Worm (Caenorhabditis elegans): Measurements from ENCODE around the gene ZK666.8.

ZK666.8 gene

ce11 chrII:10486738-10487137, 6.2 kb downstream of the ZK666.8 start, which contains the start of gene ZK666.15:
Gene ZK666.15 (plus strand): TSS chrII:10487038.
- TF ChIP-seq ztf-23 (GFP tag; IDR thresholded peaks at IDR 0.05) (no peak), cog-1 (tag; optimal IDR thresholded peaks at IDR 0.05) (no peak), ztf-29 (GFP tag; IDR thresholded peaks at IDR 0.05) (no peak), klf-2 (GFP tag; conservative IDR thresholded peaks at IDR 0.05) (no peak), tab-1 (GFP tag; IDR thresholded peaks at IDR 0.05) (no peak), med-1 (GFP tag; optimal IDR thresholded peaks at IDR 0.05; ENCODE audit: insufficient read depth) (no peak), ref-1 (GFP tag; conservative IDR thresholded peaks at IDR 0.05) (no peak), flt-1 (GFP tag; IDR thresholded peaks at IDR 0.05) (no peak), T22C8.4 (GFP tag; IDR thresholded peaks at IDR 0.05) (no peak)

ce11 chrII:10485640-10486039, 7.3 kb downstream of the ZK666.8 start:
- TF ChIP-seq ztf-23 (GFP tag; IDR thresholded peaks at IDR 0.05) (no peak), cog-1 (tag; optimal IDR thresholded peaks at IDR 0.05) (no peak), ztf-29 (GFP tag; IDR thresholded peaks at IDR 0.05) (no peak), T22C8.4 (GFP tag; IDR thresholded peaks at IDR 0.05) (no peak), tab-1 (GFP tag; IDR thresholded peaks at IDR 0.05) (no peak), klf-2 (GFP tag; conservative IDR thresholded peaks at IDR 0.05) (no peak), ref-1 (GFP tag; conservative IDR thresholded peaks at IDR 0.05) (no peak)

- TF ChIP-seq tab-1 (GFP tag; IDR thresholded peaks at IDR 0.05) (no peak), flt-1 (GFP tag; IDR thresholded peaks at IDR 0.05) (no peak), med-1 (GFP tag; optimal IDR thresholded peaks at IDR 0.05; ENCODE audit: insufficient read depth) (no peak), ztf-23 (GFP tag; IDR thresholded peaks at IDR 0.05) (no peak)
Observed at ce11 chrII:10483860-10484259, 9.1 kb downstream of the ZK666.8 start.

- TF ChIP-seq ref-1 (GFP tag; conservative IDR thresholded peaks at IDR 0.05) (no peak), flt-1 (GFP tag; IDR thresholded peaks at IDR 0.05) (no peak), med-1 (GFP tag; optimal IDR thresholded peaks at IDR 0.05; ENCODE audit: insufficient read depth) (no peak), ztf-29 (GFP tag; IDR thresholded peaks at IDR 0.05) (no peak), ztf-23 (GFP tag; IDR thresholded peaks at IDR 0.05) (no peak), cog-1 (tag; optimal IDR thresholded peaks at IDR 0.05) (no peak), T22C8.4 (GFP tag; IDR thresholded peaks at IDR 0.05) (no peak), tab-1 (GFP tag; IDR thresholded peaks at IDR 0.05) (no peak), klf-2 (GFP tag; conservative IDR thresholded peaks at IDR 0.05) (no peak)
Observed at ce11 chrII:10482899-10483298, 10.0 kb downstream of the ZK666.8 start.

- no peak for TF ChIP-seq med-1 (GFP tag; optimal IDR thresholded peaks at IDR 0.05; ENCODE audit: insufficient read depth)
- TF ChIP-seq klf-2 (GFP tag; conservative IDR thresholded peaks at IDR 0.05), result no peak
- no peak for TF ChIP-seq ref-1 (GFP tag; conservative IDR thresholded peaks at IDR 0.05)
- no peak for TF ChIP-seq flt-1 (GFP tag; IDR thresholded peaks at IDR 0.05)
- no peak for TF ChIP-seq cog-1 (tag; optimal IDR thresholded peaks at IDR 0.05)
- TF ChIP-seq ztf-23 (GFP tag; IDR thresholded peaks at IDR 0.05), result no peak
- no peak for TF ChIP-seq ztf-29 (GFP tag; IDR thresholded peaks at IDR 0.05)
- TF ChIP-seq tab-1 (GFP tag; IDR thresholded peaks at IDR 0.05), result no peak
- no peak for TF ChIP-seq T22C8.4 (GFP tag; IDR thresholded peaks at IDR 0.05)
Observed at ce11 chrII:10481824-10482556, 10.9 kb downstream of the ZK666.8 start, which contains the start of the genes clec-60 and ZK666.11. Gene clec-60 (minus strand): TSS chrII:10481874. Gene ZK666.11 (plus strand): TSS chrII:10482522.

- TF ChIP-seq flt-1 (GFP tag; IDR thresholded peaks at IDR 0.05), result no peak
- no peak for TF ChIP-seq klf-2 (GFP tag; conservative IDR thresholded peaks at IDR 0.05)
- no peak for TF ChIP-seq cog-1 (tag; optimal IDR thresholded peaks at IDR 0.05)
- no peak for TF ChIP-seq tab-1 (GFP tag; IDR thresholded peaks at IDR 0.05)
- TF ChIP-seq T22C8.4 (GFP tag; IDR thresholded peaks at IDR 0.05), result no peak
- no peak for TF ChIP-seq ztf-29 (GFP tag; IDR thresholded peaks at IDR 0.05)
- TF ChIP-seq med-1 (GFP tag; optimal IDR thresholded peaks at IDR 0.05; ENCODE audit: insufficient read depth), result no peak
Observed at ce11 chrII:10480043-10480442, 12.9 kb downstream of the ZK666.8 start.

- TF ChIP-seq ztf-23 (GFP tag; IDR thresholded peaks at IDR 0.05), result no peak
- no peak for TF ChIP-seq med-1 (GFP tag; optimal IDR thresholded peaks at IDR 0.05; ENCODE audit: insufficient read depth)
- TF ChIP-seq klf-2 (GFP tag; conservative IDR thresholded peaks at IDR 0.05), result no peak
- TF ChIP-seq tab-1 (GFP tag; IDR thresholded peaks at IDR 0.05), result no peak
- no peak for TF ChIP-seq ref-1 (GFP tag; conservative IDR thresholded peaks at IDR 0.05)
- no peak for TF ChIP-seq cog-1 (tag; optimal IDR thresholded peaks at IDR 0.05)
- no peak for TF ChIP-seq flt-1 (GFP tag; IDR thresholded peaks at IDR 0.05)
- TF ChIP-seq ztf-29 (GFP tag; IDR thresholded peaks at IDR 0.05), result no peak
- TF ChIP-seq T22C8.4 (GFP tag; IDR thresholded peaks at IDR 0.05), result no peak
Observed at ce11 chrII:10479348-10479747, 13.6 kb downstream of the ZK666.8 start, which contains the start of gene clec-59. Gene clec-59 (minus strand): TSS chrII:10479448.

- TF ChIP-seq med-1 (GFP tag; optimal IDR thresholded peaks at IDR 0.05; ENCODE audit: insufficient read depth) (no peak), ref-1 (GFP tag; conservative IDR thresholded peaks at IDR 0.05) (no peak), cog-1 (tag; optimal IDR thresholded peaks at IDR 0.05) (no peak), flt-1 (GFP tag; IDR thresholded peaks at IDR 0.05) (no peak), ztf-29 (GFP tag; IDR thresholded peaks at IDR 0.05) (no peak), tab-1 (GFP tag; IDR thresholded peaks at IDR 0.05) (no peak), klf-2 (GFP tag; conservative IDR thresholded peaks at IDR 0.05) (no peak), T22C8.4 (GFP tag; IDR thresholded peaks at IDR 0.05) (no peak), ztf-23 (GFP tag; IDR thresholded peaks at IDR 0.05) (no peak)
Observed at ce11 chrII:10476959-10477358, 16.0 kb downstream of the ZK666.8 start, which contains the start of gene ZK666.4. Gene ZK666.4 (plus strand): TSS chrII:10477259.

- TF ChIP-seq klf-2 (GFP tag; conservative IDR thresholded peaks at IDR 0.05), result no peak
- TF ChIP-seq ref-1 (GFP tag; conservative IDR thresholded peaks at IDR 0.05), result no peak
- TF ChIP-seq cog-1 (tag; optimal IDR thresholded peaks at IDR 0.05), result no peak
- no peak for TF ChIP-seq ztf-29 (GFP tag; IDR thresholded peaks at IDR 0.05)
- TF ChIP-seq tab-1 (GFP tag; IDR thresholded peaks at IDR 0.05), result no peak
- no peak for TF ChIP-seq med-1 (GFP tag; optimal IDR thresholded peaks at IDR 0.05; ENCODE audit: insufficient read depth)
- TF ChIP-seq T22C8.4 (GFP tag; IDR thresholded peaks at IDR 0.05), result no peak
- no peak for TF ChIP-seq flt-1 (GFP tag; IDR thresholded peaks at IDR 0.05)
- no peak for TF ChIP-seq ztf-23 (GFP tag; IDR thresholded peaks at IDR 0.05)
Observed at ce11 chrII:10476039-10476438, 16.9 kb downstream of the ZK666.8 start, which contains the start of gene clec-58. Gene clec-58 (minus strand): TSS chrII:10476139.
